Worm (Caenorhabditis elegans): ENCODE results near the gene itr-1.

Gene itr-1

ce11 chrIV:7659481-7659880 is 15.5 kb upstream of the itr-1 start:
- TF ChIP-seq him-1 (tag; optimal IDR thresholded peaks at IDR 0.05), result no peak
- no peak for TF ChIP-seq dao-5 (tag; optimal IDR thresholded peaks at IDR 0.05)
- TF ChIP-seq W03F9.2 (tag; optimal IDR thresholded peaks at IDR 0.05), result no peak

- no peak for TF ChIP-seq him-1 (tag; optimal IDR thresholded peaks at IDR 0.05)
- no peak for TF ChIP-seq dao-5 (tag; optimal IDR thresholded peaks at IDR 0.05)
- TF ChIP-seq W03F9.2 (tag; optimal IDR thresholded peaks at IDR 0.05), result no peak
These were observed 13.4 kb upstream of the itr-1 start for ce11 chrIV:7661569-7661968.

DNA sequence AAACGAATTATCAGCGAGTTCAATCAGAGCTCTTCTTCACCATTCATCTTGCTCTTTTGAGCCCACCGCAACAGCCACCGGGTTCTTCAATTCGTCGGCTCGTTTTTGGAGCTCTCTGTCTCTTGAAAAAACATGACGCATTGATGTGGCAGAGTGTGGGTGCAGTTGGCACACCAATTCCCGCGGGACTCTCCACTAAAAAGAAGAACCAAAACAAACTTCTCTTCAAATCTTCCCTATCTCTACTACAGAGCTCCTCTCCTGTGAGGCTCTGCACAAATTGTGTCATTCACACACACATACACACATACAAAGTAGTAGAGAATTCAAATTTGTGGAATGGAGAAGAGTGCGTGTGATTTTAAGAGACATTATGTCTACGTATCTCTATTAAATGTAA is 12.0 kb upstream of the itr-1 start:
- TF ChIP-seq him-1 (tag; optimal IDR thresholded peaks at IDR 0.05), result peak; percentile 43
- no peak for TF ChIP-seq W03F9.2 (tag; optimal IDR thresholded peaks at IDR 0.05)
- TF ChIP-seq dao-5 (tag; optimal IDR thresholded peaks at IDR 0.05), result no peak

- TF ChIP-seq him-1 (tag; optimal IDR thresholded peaks at IDR 0.05) (no peak), W03F9.2 (tag; optimal IDR thresholded peaks at IDR 0.05) (no peak), dao-5 (tag; optimal IDR thresholded peaks at IDR 0.05) (no peak)
These were observed 2.1 kb upstream of the itr-1 start, which contains the start of gene C08G9.2 for ce11 chrIV:7672872-7673271. Gene C08G9.2 (minus strand): TSS chrIV:7672972.

DNA sequence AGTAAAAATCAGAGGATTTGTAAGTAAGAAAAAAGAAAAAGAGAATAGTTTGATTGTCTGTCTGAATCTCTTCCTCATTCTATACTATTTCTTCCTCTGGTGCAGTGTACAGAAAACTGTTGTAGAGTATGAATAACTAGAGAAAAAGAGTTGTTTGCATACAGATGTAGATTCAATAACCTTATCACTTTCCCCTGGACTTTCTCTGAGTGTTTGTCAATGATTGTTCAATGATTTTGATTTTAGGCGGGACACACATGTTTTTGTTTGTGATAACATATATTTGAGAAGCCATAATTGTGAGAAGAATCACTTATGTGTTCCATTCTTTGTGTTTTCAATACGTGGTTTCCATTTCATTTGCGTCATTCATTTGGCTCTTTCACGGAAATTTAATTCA is 4.1 kb downstream of the itr-1 start:
- TF ChIP-seq him-1 (tag; optimal IDR thresholded peaks at IDR 0.05) (no peak), dao-5 (tag; optimal IDR thresholded peaks at IDR 0.05) (no peak), W03F9.2 (tag; optimal IDR thresholded peaks at IDR 0.05) (no peak)

ce11 chrIV:7689326-7689725 is 14.4 kb downstream of the itr-1 start:
- TF ChIP-seq dao-5 (tag; optimal IDR thresholded peaks at IDR 0.05), result no peak
- no peak for TF ChIP-seq W03F9.2 (tag; optimal IDR thresholded peaks at IDR 0.05)
- no peak for TF ChIP-seq him-1 (tag; optimal IDR thresholded peaks at IDR 0.05)

DNA sequence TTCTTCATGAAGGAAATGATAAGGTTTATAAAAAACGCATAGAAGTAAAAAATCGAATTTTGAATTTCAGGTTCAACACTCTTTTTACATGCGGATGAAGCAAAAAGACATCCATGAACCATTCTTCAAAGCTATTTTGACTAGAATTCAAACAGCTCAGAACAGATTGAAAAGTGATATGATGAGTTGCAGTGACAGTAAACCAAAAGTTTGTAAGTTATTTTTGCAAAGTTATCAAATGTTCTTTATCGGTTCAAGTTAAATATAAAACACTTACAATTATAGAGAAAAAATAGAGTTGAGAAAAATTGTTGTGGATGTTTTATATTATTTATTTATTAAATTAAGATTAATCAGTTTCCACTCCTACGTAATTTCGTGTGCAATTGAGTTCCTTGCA is 17.5 kb downstream of the itr-1 start:
- TF ChIP-seq dao-5 (tag; optimal IDR thresholded peaks at IDR 0.05), result no peak
- TF ChIP-seq him-1 (tag; optimal IDR thresholded peaks at IDR 0.05), result no peak
- no peak for TF ChIP-seq W03F9.2 (tag; optimal IDR thresholded peaks at IDR 0.05)

- TF ChIP-seq him-1 (tag; optimal IDR thresholded peaks at IDR 0.05) (no peak), W03F9.2 (tag; optimal IDR thresholded peaks at IDR 0.05) (no peak)
These were observed 23.3 kb downstream of the itr-1 start, which contains the start of gene flp-13 for ce11 chrIV:7698320-7698719. Gene flp-13 (minus strand): TSS chrIV:7698420.

- TF ChIP-seq dao-5 (tag; optimal IDR thresholded peaks at IDR 0.05) (no peak), him-1 (tag; optimal IDR thresholded peaks at IDR 0.05) (no peak), W03F9.2 (tag; optimal IDR thresholded peaks at IDR 0.05) (no peak)
These were observed 31.8 kb downstream of the itr-1 start, which contains the start of gene F33D4.4 for ce11 chrIV:7706805-7707204. Gene F33D4.4 (minus strand): TSS chrIV:7706905.

- peak; percentile 92 for TF ChIP-seq W03F9.2 (tag; optimal IDR thresholded peaks at IDR 0.05)
- no peak for TF ChIP-seq dao-5 (tag; optimal IDR thresholded peaks at IDR 0.05)
- TF ChIP-seq him-1 (tag; optimal IDR thresholded peaks at IDR 0.05), result no peak
These were observed 34.7 kb downstream of the itr-1 start, which contains the start of the genes mrpl-1, emc-6 and mrps-24 for ce11 chrIV:7709701-7710100. Gene mrpl-1 (minus strand): TSS chrIV:7709701. Gene emc-6 (minus strand): TSS chrIV:7709736. Gene mrps-24 (plus strand): TSS chrIV:7710045.

- TF ChIP-seq W03F9.2 (tag; optimal IDR thresholded peaks at IDR 0.05) (no peak), dao-5 (tag; optimal IDR thresholded peaks at IDR 0.05) (no peak), him-1 (tag; optimal IDR thresholded peaks at IDR 0.05) (no peak)
These were observed 35.9 kb downstream of the itr-1 start, which contains the start of gene nhr-8 for ce11 chrIV:7710824-7711223. Gene nhr-8 (plus strand): TSS chrIV:7710983.

DNA sequence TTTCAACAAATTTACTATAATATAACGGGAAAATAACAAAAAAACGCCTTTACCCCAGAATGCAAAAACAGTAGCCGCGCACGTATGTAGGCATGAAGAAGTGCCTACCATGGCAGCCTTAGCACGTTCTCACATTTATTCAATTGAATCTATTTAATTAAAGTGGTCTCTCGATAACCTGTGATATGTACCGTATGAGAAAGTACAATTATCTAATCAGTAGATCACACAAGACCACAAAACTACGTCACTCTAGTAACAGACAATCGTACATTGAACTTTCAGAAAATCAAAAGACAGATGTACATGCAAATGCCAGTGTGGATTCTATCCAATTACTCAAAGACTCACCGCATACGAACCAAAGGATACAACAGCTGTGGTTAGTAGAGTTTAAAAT is 37.3 kb downstream of the itr-1 start:
- TF ChIP-seq W03F9.2 (tag; optimal IDR thresholded peaks at IDR 0.05) (no peak), him-1 (tag; optimal IDR thresholded peaks at IDR 0.05) (no peak)

- TF ChIP-seq dao-5 (tag; optimal IDR thresholded peaks at IDR 0.05), result no peak
- TF ChIP-seq W03F9.2 (tag; optimal IDR thresholded peaks at IDR 0.05), result no peak
- no peak for TF ChIP-seq him-1 (tag; optimal IDR thresholded peaks at IDR 0.05)
These were observed 42.9 kb downstream of the itr-1 start, which contains the start of gene F33D4.6 for ce11 chrIV:7717916-7718315. Gene F33D4.6 (minus strand): TSS chrIV:7718016.

- TF ChIP-seq dao-5 (tag; optimal IDR thresholded peaks at IDR 0.05) (no peak), him-1 (tag; optimal IDR thresholded peaks at IDR 0.05) (no peak), W03F9.2 (tag; optimal IDR thresholded peaks at IDR 0.05) (no peak)
These were observed 47.8 kb downstream of the itr-1 start, which contains the start of gene C50F7.6 for ce11 chrIV:7722806-7723205. Gene C50F7.6 (minus strand): TSS chrIV:7723199.

DNA sequence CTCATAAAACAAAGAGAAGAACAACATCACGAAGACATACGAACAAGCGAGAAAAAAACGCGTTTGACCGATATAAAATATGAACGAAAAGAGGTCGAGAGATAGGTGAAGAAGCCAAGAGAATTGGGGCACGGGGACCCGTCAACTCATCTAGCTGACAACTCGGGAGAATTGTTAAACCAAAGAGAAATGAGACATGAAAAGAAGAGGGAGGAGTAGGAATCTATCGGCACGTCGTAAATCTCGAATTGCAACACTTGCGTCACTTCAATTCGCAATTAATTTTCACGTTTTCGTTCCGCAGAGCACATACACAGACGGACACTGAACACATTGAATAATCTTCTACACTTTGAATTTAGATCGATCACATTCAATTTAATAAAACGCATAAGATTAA is 48.6 kb downstream of the itr-1 start:
- TF ChIP-seq dao-5 (tag; optimal IDR thresholded peaks at IDR 0.05) (no peak), W03F9.2 (tag; optimal IDR thresholded peaks at IDR 0.05) (no peak), him-1 (tag; optimal IDR thresholded peaks at IDR 0.05) (no peak)
